Worm (Caenorhabditis elegans) whole organism, young adult: ENCODE results near the gene srj-40.

ENCODE experiments used
- F10E7.11 ChIP-seq: sonication (generic microtip); optimal IDR thresholded peaks from 2 replicates; lab custom pipeline; 2017; ENCODE audit warnings: mild to moderate bottlenecking, missing genetic modification characterization, moderate library complexity, missing compliant biosample characterization
- attf-5 ChIP-seq: fragments of 200-800 bp; sonication (Bioruptor generic); optimal IDR thresholded peaks from 2 replicates; lab custom pipeline; 2018; ENCODE audit warnings: mild to moderate bottlenecking, missing genetic modification characterization, missing compliant biosample characterization
- ceh-58 ChIP-seq: fragments of 200-800 bp; sonication (Bioruptor generic); IDR thresholded peaks from 2 replicates; pipeline ENCODE4 v1.3.6; 2022; ENCODE audit warnings: missing genetic modification characterization, missing compliant biosample characterization
- ets-4 ChIP-seq: fragments of 200-800 bp; sonication (Bioruptor generic); optimal IDR thresholded peaks from 2 replicates; lab custom pipeline; 2018; ENCODE audit warnings: mild to moderate bottlenecking, missing genetic modification characterization, missing compliant biosample characterization
- lin-26 ChIP-seq: fragments of 200-800 bp; sonication (Bioruptor generic); IDR thresholded peaks from 2 replicates; pipeline ENCODE4 v1.3.6; 2022; ENCODE audit warnings: missing genetic modification reagents, missing genetic modification characterization, missing compliant biosample characterization
- nfya-1 ChIP-seq: sonication (generic microtip); optimal IDR thresholded peaks from 2 replicates; lab custom pipeline; 2017; ENCODE audit warnings: antibody characterized with exemption, missing compliant biosample characterization, missing genetic modification characterization, borderline replicate concordance; ENCODE audit not compliant: insufficient read depth
- pha-4 ChIP-seq: fragments of 150-350 bp; sonication (generic microtip); optimal IDR thresholded peaks from 2 replicates; lab custom pipeline; 2014; ENCODE audit warnings: missing biosample characterization, missing genetic modification reagents, missing genetic modification characterization
- sea-2 ChIP-seq: fragments of 200-800 bp; sonication (Bioruptor generic); IDR thresholded peaks from 2 replicates; pipeline ENCODE4 v1.3.6; 2022; ENCODE audit warnings: missing genetic modification characterization, missing compliant biosample characterization
- snpc-4 ChIP-seq, 5 experiments: fragments of 150-350 bp in 1 of 5; sonication (generic microtip) in 4 of 5; optimal IDR thresholded peaks; 2 replicates each; lab custom pipeline; 2014 to 2018; ENCODE audit warnings: missing genetic modification characterization in 5 of 5, missing biosample characterization in 3 of 5, antibody characterized with exemption in 2 of 5, mild to moderate bottlenecking in 2 of 5, missing compliant biosample characterization in 2 of 5, missing genotype in 2 of 5, moderate library complexity in 2 of 5, missing genetic modification reagents in 1 of 5

- TF ChIP-seq pha-4 (tag; lab: Kevin White, UChicago) (no peak), F10E7.11 (no peak), nfya-1 (no peak), sea-2 (no peak), snpc-4 (GFP tag; optimal IDR thresholded peaks at IDR 0.05; lab: Kevin White, UChicago) (no peak), snpc-4 (tag; optimal IDR thresholded peaks at IDR 0.05; lab: Kevin White, UChicago) (no peak), ets-4 (GFP tag; lab: Kevin White, UChicago) (no peak), lin-26 (no peak), attf-5 (GFP tag; lab: Kevin White, UChicago) (no peak), ceh-58 (GFP tag; lab: Robert Waterston, UW) (no peak)
These were observed 25.8 kb downstream of the srj-40 start, which contains the start of gene T05B4.13 for ce11 chrV:4127435-4127834.
